Worm (Caenorhabditis elegans) whole organism, L1 larva: ENCODE results near the gene srdh-1.

ENCODE experiments used
- C34B4.2 ChIP-seq: sonication (generic microtip); optimal IDR thresholded peaks from 2 replicates; lab custom pipeline; 2017; ENCODE audit warnings: mild to moderate bottlenecking, missing genetic modification characterization, missing compliant biosample characterization
- Y116A8C.19 ChIP-seq: sonication (generic microtip); optimal IDR thresholded peaks from 2 replicates; lab custom pipeline; 2016; ENCODE audit warnings: missing compliant biosample characterization, missing genetic modification characterization, borderline replicate concordance
- aha-1 ChIP-seq: fragments of 150-350 bp; optimal IDR thresholded peaks from 2 replicates; lab custom pipeline; 2014; ENCODE audit warnings: missing biosample characterization, missing genetic modification characterization
- alr-1 ChIP-seq: fragments of 200-800 bp; sonication (Bioruptor generic); optimal IDR thresholded peaks from 2 replicates; lab custom pipeline; 2018; ENCODE audit warnings: borderline replicate concordance, mild to moderate bottlenecking, missing genetic modification characterization, missing compliant biosample characterization
- aly-2 ChIP-seq: fragments of 150-350 bp; optimal IDR thresholded peaks from 2 replicates; lab custom pipeline; 2014; ENCODE audit warnings: missing biosample characterization, missing genetic modification characterization
- ama-1 ChIP-seq: fragments of 150-350 bp; optimal IDR thresholded peaks from 2 replicates; lab custom pipeline; 2014
- blmp-1 ChIP-seq: fragments of 150-350 bp; optimal IDR thresholded peaks from 2 replicates; lab custom pipeline; 2014; ENCODE audit warnings: missing biosample characterization, missing genetic modification characterization
- ceh-63 ChIP-seq: fragments of 200-800 bp; sonication (Bioruptor generic); optimal IDR thresholded peaks from 2 replicates; lab custom pipeline; 2018; ENCODE audit warnings: mild to moderate bottlenecking, missing genetic modification characterization, missing compliant biosample characterization
- ceh-8 ChIP-seq: fragments of 200-800 bp; sonication (Bioruptor generic); optimal IDR thresholded peaks from 2 replicates; lab custom pipeline; 2018; ENCODE audit warnings: mild to moderate bottlenecking, missing genetic modification characterization, moderate library complexity, missing compliant biosample characterization
- ceh-82 ChIP-seq, 3 experiments: fragments of 150-350 bp in 1 of 3; sonication (generic microtip) in 2 of 3; optimal IDR thresholded peaks; 2 replicates each; lab custom pipeline; 2014 to 2017; ENCODE audit warnings: missing biosample characterization in 3 of 3, missing genetic modification characterization in 3 of 3
- ceh-88 ChIP-seq: fragments of 200-800 bp; sonication (Bioruptor generic); IDR thresholded peaks from 2 replicates; pipeline ENCODE4 v1.3.6; 2022; ENCODE audit warnings: missing genetic modification characterization, missing compliant biosample characterization
- ceh-90 ChIP-seq: sonication (generic microtip); optimal IDR thresholded peaks from 2 replicates; lab custom pipeline; 2016; ENCODE audit warnings: missing genetic modification characterization, missing compliant biosample characterization
- ces-1 ChIP-seq: fragments of 150-350 bp; optimal IDR thresholded peaks from 2 replicates; lab custom pipeline; 2014; ENCODE audit warnings: missing biosample characterization, missing genetic modification reagents, missing genetic modification characterization
- dsc-1 ChIP-seq: sonication (generic microtip); optimal IDR thresholded peaks from 2 replicates; lab custom pipeline; 2016; ENCODE audit warnings: mild to moderate bottlenecking, missing genetic modification characterization, missing compliant biosample characterization
- efl-1 ChIP-seq, 4 experiments: fragments of 150-350 bp; optimal IDR thresholded peaks in 3 of 4; peaks in 1 of 4; 1 replicate in 1 of 4; 2 replicates in 3 of 4; lab custom pipeline; 2014; ENCODE audit warnings: missing biosample characterization in 2 of 4, missing genetic modification characterization in 2 of 4, missing genetic modification reagents in 2 of 4
- egl-27 ChIP-seq, 2 experiments: fragments of 150-350 bp in 1 of 2; sonication (generic microtip); optimal IDR thresholded peaks; 3 replicates each; lab custom pipeline; 2017 to 2018; ENCODE audit warnings: missing biosample characterization in 2 of 2, missing genetic modification characterization in 2 of 2, missing genetic modification reagents in 2 of 2
- elt-2 ChIP-seq: sonication (generic microtip); optimal IDR thresholded peaks from 2 replicates; lab custom pipeline; 2016; ENCODE audit warnings: missing genetic modification characterization, mild to moderate bottlenecking, inconsistent platforms, missing compliant biosample characterization, missing genetic modification reagents
- elt-3 ChIP-seq, 6 experiments: fragments of 150-350 bp in 1 of 6; sonication (generic microtip); optimal IDR thresholded peaks; 2 replicates each; lab custom pipeline; 2017 to 2018; ENCODE audit warnings: missing biosample characterization in 6 of 6, missing genetic modification characterization in 6 of 6, inconsistent platforms in 1 of 6
- ets-5 ChIP-seq: fragments of 200-800 bp; sonication (Bioruptor generic); IDR thresholded peaks from 2 replicates; pipeline ENCODE4 v1.3.6; 2022; ENCODE audit warnings: missing genetic modification characterization, missing compliant biosample characterization
- fkh-4 ChIP-seq: sonication (generic microtip); optimal IDR thresholded peaks from 2 replicates; lab custom pipeline; 2016; ENCODE audit warnings: missing compliant biosample characterization, missing genetic modification characterization, borderline replicate concordance
- fkh-8 ChIP-seq: sonication (generic microtip); optimal IDR thresholded peaks from 2 replicates; lab custom pipeline; 2016; ENCODE audit warnings: mild to moderate bottlenecking, missing genetic modification characterization, missing compliant biosample characterization
- fos-1 ChIP-seq: fragments of 150-350 bp; optimal IDR thresholded peaks from 2 replicates; lab custom pipeline; 2014; ENCODE audit warnings: missing biosample characterization, missing genetic modification characterization
- hlh-17 ChIP-seq: fragments of 200-800 bp; sonication (Bioruptor generic); optimal IDR thresholded peaks from 2 replicates; lab custom pipeline; 2018; ENCODE audit warnings: missing genetic modification characterization, mild to moderate bottlenecking, missing compliant biosample characterization, moderate library complexity, borderline replicate concordance
- hlh-4 ChIP-seq: sonication (generic microtip); optimal IDR thresholded peaks from 2 replicates; lab custom pipeline; 2016; ENCODE audit warnings: mild to moderate bottlenecking, missing genetic modification characterization, missing compliant biosample characterization
- hpl-2 ChIP-seq: fragments of 150-350 bp; optimal IDR thresholded peaks from 2 replicates; lab custom pipeline; 2014; ENCODE audit warnings: missing biosample characterization, missing genetic modification reagents, missing genetic modification characterization
- isw-1 ChIP-seq: fragments of 200-800 bp; sonication (Bioruptor generic); IDR thresholded peaks from 2 replicates; pipeline ENCODE4 v1.3.6; 2022; ENCODE audit warnings: missing genetic modification characterization, missing compliant biosample characterization
- lin-14 ChIP-seq: fragments of 200-800 bp; sonication (Bioruptor generic); optimal IDR thresholded peaks from 2 replicates; lab custom pipeline; 2018; ENCODE audit warnings: mild to moderate bottlenecking, missing genetic modification characterization, moderate library complexity, missing compliant biosample characterization
- lin-15B ChIP-seq: fragments of 150-350 bp; sonication (generic microtip); optimal IDR thresholded peaks from 3 replicates; lab custom pipeline; 2014; ENCODE audit warnings: missing biosample characterization, missing genetic modification characterization
- lin-35 ChIP-seq, 2 experiments: fragments of 150-350 bp; optimal IDR thresholded peaks; 2 replicates each; lab custom pipeline; 2014; ENCODE audit warnings: missing biosample characterization in 2 of 2, missing genetic modification characterization in 2 of 2, missing genetic modification reagents in 2 of 2
- lir-3 ChIP-seq: sonication (generic microtip); optimal IDR thresholded peaks from 2 replicates; lab custom pipeline; 2016; ENCODE audit warnings: mild to moderate bottlenecking, missing genetic modification characterization, moderate library complexity, missing compliant biosample characterization; ENCODE audit not compliant: poor library complexity
- mab-9 ChIP-seq: fragments of 200-800 bp; sonication (Bioruptor generic); IDR thresholded peaks from 2 replicates; pipeline ENCODE4 v1.3.6; 2022; ENCODE audit warnings: missing genetic modification reagents, missing genetic modification characterization, missing compliant biosample characterization
- nhr-11 ChIP-seq: fragments of 150-350 bp; optimal IDR thresholded peaks from 2 replicates; lab custom pipeline; 2014; ENCODE audit warnings: missing biosample characterization, missing genetic modification characterization
- nhr-12 ChIP-seq: sonication (generic microtip); optimal IDR thresholded peaks from 2 replicates; lab custom pipeline; 2017; ENCODE audit warnings: missing biosample characterization, missing genetic modification characterization
- nhr-20 ChIP-seq: sonication (generic microtip); optimal IDR thresholded peaks from 2 replicates; lab custom pipeline; 2016; ENCODE audit warnings: mild to moderate bottlenecking, missing genetic modification characterization, missing compliant biosample characterization
- nhr-47 ChIP-seq: sonication (generic microtip); optimal IDR thresholded peaks from 2 replicates; lab custom pipeline; 2016; ENCODE audit warnings: mild to moderate bottlenecking, missing genetic modification characterization, moderate library complexity, missing compliant biosample characterization
- nhr-71 ChIP-seq: sonication (generic microtip); optimal IDR thresholded peaks from 2 replicates; lab custom pipeline; 2016; ENCODE audit warnings: mild to moderate bottlenecking, missing genetic modification characterization, moderate library complexity, missing compliant biosample characterization
- nhr-76 ChIP-seq: sonication (generic microtip); optimal IDR thresholded peaks from 2 replicates; lab custom pipeline; 2017; ENCODE audit warnings: missing biosample characterization, missing genetic modification characterization
- nhr-77 ChIP-seq: fragments of 150-350 bp; optimal IDR thresholded peaks from 2 replicates; lab custom pipeline; 2014; ENCODE audit warnings: missing biosample characterization, missing genetic modification characterization
- pag-3 ChIP-seq: sonication (generic microtip); optimal IDR thresholded peaks from 2 replicates; lab custom pipeline; 2017; ENCODE audit warnings: missing genetic modification characterization, mild to moderate bottlenecking, missing compliant biosample characterization, antibody characterized with exemption, borderline replicate concordance; ENCODE audit not compliant: insufficient read depth
- pax-3 ChIP-seq: fragments of 200-800 bp; sonication (Bioruptor generic); optimal IDR thresholded peaks from 2 replicates; lab custom pipeline; 2018; ENCODE audit warnings: mild to moderate bottlenecking, missing genetic modification characterization, moderate library complexity, missing compliant biosample characterization
- pqm-1 ChIP-seq: sonication (generic microtip); optimal IDR thresholded peaks from 3 replicates; lab custom pipeline; 2017; ENCODE audit warnings: missing biosample characterization, missing genetic modification characterization
- snpc-4 ChIP-seq: fragments of 150-350 bp; optimal IDR thresholded peaks from 2 replicates; lab custom pipeline; 2014; ENCODE audit warnings: missing biosample characterization, missing genetic modification characterization
- snu-23 ChIP-seq: sonication (generic microtip); optimal IDR thresholded peaks from 2 replicates; lab custom pipeline; 2016; ENCODE audit warnings: missing genetic modification characterization, missing compliant biosample characterization
- sox-4 ChIP-seq: sonication (generic microtip); optimal IDR thresholded peaks from 2 replicates; lab custom pipeline; 2016; ENCODE audit warnings: missing genetic modification characterization, missing compliant biosample characterization
- sptf-1 ChIP-seq: fragments of 150-350 bp; optimal IDR thresholded peaks from 2 replicates; lab custom pipeline; 2014; ENCODE audit warnings: missing biosample characterization, missing genetic modification characterization
- sup-37 ChIP-seq: fragments of 200-800 bp; sonication (Bioruptor generic); optimal IDR thresholded peaks from 2 replicates; lab custom pipeline; 2018; ENCODE audit warnings: mild to moderate bottlenecking, missing genetic modification characterization, missing compliant biosample characterization
- tbx-2 ChIP-seq: sonication (generic microtip); optimal IDR thresholded peaks from 2 replicates; lab custom pipeline; 2016; ENCODE audit warnings: missing genetic modification characterization, missing compliant biosample characterization
- unc-30 ChIP-seq: sonication (generic microtip); optimal IDR thresholded peaks from 2 replicates; lab custom pipeline; 2017; ENCODE audit warnings: missing biosample characterization, missing genetic modification characterization
- vab-15 ChIP-seq: sonication (generic microtip); optimal IDR thresholded peaks from 2 replicates; lab custom pipeline; 2017; ENCODE audit warnings: missing genotype, mild to moderate bottlenecking, missing genetic modification characterization, missing compliant biosample characterization
- zip-4 ChIP-seq: fragments of 200-800 bp; sonication (Bioruptor generic); optimal IDR thresholded peaks from 2 replicates; lab custom pipeline; 2018; ENCODE audit warnings: mild to moderate bottlenecking, missing genetic modification characterization, moderate library complexity, missing compliant biosample characterization
- ztf-4 ChIP-seq: fragments of 150-350 bp; optimal IDR thresholded peaks from 2 replicates; lab custom pipeline; 2014; ENCODE audit warnings: missing biosample characterization, missing genetic modification characterization

Gene srdh-1

ce11 chrII:8266559-8266958 lies 2.1 kb downstream of the srdh-1 start:
- TF ChIP-seq dsc-1 (no peak), lin-14 (GFP tag; lab: Kevin White, UChicago) (peak; percentile 16), C34B4.2 (tag; lab: Kevin White, UChicago) (no peak), ceh-88 (no peak), Y116A8C.19 (tag; lab: Kevin White, UChicago) (no peak), isw-1 (GFP tag; lab: Robert Waterston, UW) (no peak), fos-1 (tag; lab: Kevin White, UChicago) (no peak), snu-23 (GFP tag; lab: Kevin White, UChicago) (no peak), sup-37 (GFP tag; lab: Kevin White, UChicago) (no peak), sptf-1 (tag; lab: Kevin White, UChicago) (no peak), nhr-12 (tag; lab: Kevin White, UChicago) (no peak), ceh-82 (tag; optimal IDR thresholded peaks at IDR 0.05; lab: Kevin White, UChicago) (no peak), pqm-1 (tag; lab: Kevin White, UChicago) (peak; percentile 8), zip-4 (GFP tag; lab: Kevin White, UChicago) (no peak), ets-5 (GFP tag; lab: Robert Waterston, UW) (no peak), ztf-4 (tag; lab: Kevin White, UChicago) (no peak), elt-3 (tag; optimal IDR thresholded peaks at IDR 0.05; lab: Kevin White, UChicago) (peak in 1 of 6 experiments; percentile 17), lin-15B (tag; lab: Kevin White, UChicago) (no peak), efl-1 (optimal IDR thresholded peaks at IDR 0.05; lab: Kevin White, UChicago) (no peak), efl-1 (GFP tag; optimal IDR thresholded peaks at IDR 0.05 in 1 of 2; lab: Kevin White, UChicago) (peak in 1 of 2 experiments; percentile 45), tbx-2 (no peak), fkh-4 (tag; lab: Kevin White, UChicago) (no peak), aha-1 (tag; lab: Kevin White, UChicago) (no peak), alr-1 (tag; lab: Kevin White, UChicago) (no peak), nhr-47 (no peak), nhr-77 (no peak), lir-3 (tag; lab: Kevin White, UChicago) (no peak), hlh-17 (GFP tag; lab: Kevin White, UChicago) (no peak), nhr-20 (tag; lab: Kevin White, UChicago) (no peak), fkh-8 (no peak), nhr-71 (tag; lab: Kevin White, UChicago) (no peak), pax-3 (tag; lab: Kevin White, UChicago) (no peak), hpl-2 (GFP tag; lab: Kevin White, UChicago) (no peak), ama-1 (no peak), mab-9 (no peak), snpc-4 (tag; lab: Kevin White, UChicago) (no peak), sox-4 (no peak), ceh-90 (no peak), ces-1 (GFP tag; lab: Kevin White, UChicago) (no peak), nhr-11 (no peak), lin-35 (GFP tag; optimal IDR thresholded peaks at IDR 0.05; lab: Kevin White, UChicago) (no peak), hlh-4 (tag; lab: Kevin White, UChicago) (no peak), elt-2 (peak; percentile 73), pag-3 (tag; lab: Kevin White, UChicago) (no peak), ceh-63 (GFP tag; lab: Kevin White, UChicago) (no peak), ceh-8 (GFP tag; lab: Kevin White, UChicago) (no peak), egl-27 (tag; optimal IDR thresholded peaks at IDR 0.05; lab: Kevin White, UChicago) (no peak), blmp-1 (tag; lab: Kevin White, UChicago) (peak; percentile 33), nhr-76 (tag; lab: Kevin White, UChicago) (no peak), vab-15 (tag; lab: Kevin White, UChicago) (no peak), unc-30 (tag; lab: Kevin White, UChicago) (no peak), aly-2 (tag; lab: Kevin White, UChicago) (no peak)
